Worm (Caenorhabditis elegans): ENCODE results near the gene sma-10.
A peak's percentile ranks its signal among the peaks of the same experiment; 100 is the strongest.

sma-10 gene

DNA sequence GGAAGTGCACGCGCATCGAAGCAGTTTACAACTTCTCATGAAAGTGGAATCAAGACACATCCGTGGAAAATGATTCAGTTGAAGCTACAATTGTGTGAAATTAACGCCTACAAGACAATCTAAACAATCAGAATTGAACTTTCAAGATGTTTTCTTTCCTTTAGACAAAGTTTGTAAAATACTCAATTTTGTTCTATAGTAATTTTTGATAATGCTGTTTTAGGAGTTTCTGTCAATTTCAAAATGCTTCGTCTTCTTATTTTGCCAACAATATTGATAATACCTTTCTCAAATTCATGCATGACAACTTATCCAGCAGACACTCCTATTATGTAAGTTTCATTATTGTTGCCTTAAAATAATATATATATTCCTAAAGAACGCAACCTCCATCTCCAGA is 5.1 kb upstream of the sma-10 start, which contains the start of gene T21D12.11:
Gene T21D12.11 (plus strand): TSS at position 301 of the 400 bp plus-strand sequence.
- no peak for TF ChIP-seq R02D3.7 (tag; optimal IDR thresholded peaks at IDR 0.05)
- TF ChIP-seq lin-39 (tag; optimal IDR thresholded peaks at IDR 0.05), result no peak
- no peak for TF ChIP-seq mml-1 (tag; optimal IDR thresholded peaks at IDR 0.05)
- no peak for TF ChIP-seq nhr-28 (tag; optimal IDR thresholded peaks at IDR 0.05)
- TF ChIP-seq elt-1 (tag; optimal IDR thresholded peaks at IDR 0.05), result no peak
- no peak for TF ChIP-seq nhr-67 (tag; optimal IDR thresholded peaks at IDR 0.05)
- no peak for TF ChIP-seq tbx-2 (tag; optimal IDR thresholded peaks at IDR 0.05)
- TF ChIP-seq ztf-11 (tag; optimal IDR thresholded peaks at IDR 0.05), result no peak
- TF ChIP-seq hmg-11 (tag; optimal IDR thresholded peaks at IDR 0.05), result no peak
- TF ChIP-seq pqm-1 (tag; optimal IDR thresholded peaks at IDR 0.05), result no peak
- no peak for TF ChIP-seq zag-1 (tag; optimal IDR thresholded peaks at IDR 0.05)

DNA sequence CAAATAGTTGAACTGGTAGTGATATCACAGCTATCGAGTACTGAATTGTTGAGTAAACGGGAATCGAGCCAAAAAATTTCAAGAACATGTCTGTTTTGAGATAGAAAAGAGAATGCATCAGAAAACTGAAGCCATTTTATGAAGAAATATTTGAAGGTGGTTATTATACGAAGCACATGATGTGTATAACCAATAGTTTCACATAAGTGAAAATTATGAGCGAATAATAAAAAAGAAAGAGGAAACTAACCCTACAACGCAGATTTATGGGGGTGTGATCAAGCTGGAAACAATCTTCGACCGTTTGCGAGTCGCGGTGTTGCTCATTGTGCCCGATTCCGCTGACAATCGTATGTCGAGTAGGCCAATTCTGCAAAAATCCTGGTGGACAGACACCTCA is 921 bp upstream of the sma-10 start, which contains the start of gene srh-282:
Gene srh-282 (minus strand): TSS at position 101 of the 400 bp plus-strand sequence.
- TF ChIP-seq nhr-77 (tag; optimal IDR thresholded peaks at IDR 0.05) (no peak), ztf-4 (tag; optimal IDR thresholded peaks at IDR 0.05) (no peak), snpc-4 (tag; optimal IDR thresholded peaks at IDR 0.05) (no peak), jun-1 (tag; optimal IDR thresholded peaks at IDR 0.05) (no peak), ztf-11 (tag; optimal IDR thresholded peaks at IDR 0.05) (no peak)

DNA sequence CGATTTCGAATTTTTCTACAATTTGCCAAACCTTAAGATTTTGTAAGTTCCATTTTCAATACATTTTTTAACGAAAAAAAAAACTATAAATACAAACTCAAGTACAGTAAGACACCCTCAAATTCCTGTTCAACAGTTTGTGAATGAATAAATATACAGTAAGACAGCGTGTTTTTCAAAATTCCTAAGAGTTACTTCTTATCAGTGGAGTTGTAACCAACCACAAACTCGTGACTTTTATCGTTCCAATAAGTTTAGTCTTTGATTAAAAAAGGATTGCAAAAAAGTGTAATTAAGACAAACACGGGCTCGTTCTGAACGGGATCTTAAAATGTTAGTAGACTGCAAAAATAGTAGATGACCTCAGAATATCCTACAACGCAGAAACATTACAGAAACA is 926 bp downstream of the sma-10 start:
- TF ChIP-seq nhr-12 (tag; optimal IDR thresholded peaks at IDR 0.05) (no peak), snpc-4 (tag; optimal IDR thresholded peaks at IDR 0.05) (no peak), ama-1 (optimal IDR thresholded peaks at IDR 0.05) (no peak), ceh-16 (tag; optimal IDR thresholded peaks at IDR 0.05) (no peak), eor-1 (tag; optimal IDR thresholded peaks at IDR 0.05) (no peak), elt-2 (tag; optimal IDR thresholded peaks at IDR 0.05) (peak; percentile 62), mml-1 (tag; optimal IDR thresholded peaks at IDR 0.05) (no peak), nhr-76 (tag; optimal IDR thresholded peaks at IDR 0.05) (no peak), daf-12 (tag; optimal IDR thresholded peaks at IDR 0.05) (no peak), egl-5 (tag; optimal IDR thresholded peaks at IDR 0.05) (no peak), nhr-237 (tag; optimal IDR thresholded peaks at IDR 0.05) (no peak), sea-2 (GFP tag; optimal IDR thresholded peaks at IDR 0.05) (no peak), nhr-25 (tag; optimal IDR thresholded peaks at IDR 0.05) (no peak), jun-1 (tag; optimal IDR thresholded peaks at IDR 0.05) (no peak), tbx-2 (tag; optimal IDR thresholded peaks at IDR 0.05) (no peak), lin-15B (tag; optimal IDR thresholded peaks at IDR 0.05) (no peak), egl-27 (tag; optimal IDR thresholded peaks at IDR 0.05) (no peak), ztf-11 (tag; optimal IDR thresholded peaks at IDR 0.05) (no peak), R02D3.7 (tag; optimal IDR thresholded peaks at IDR 0.05) (no peak), pqm-1 (tag; optimal IDR thresholded peaks at IDR 0.05) (peak; percentile 68), elt-1 (tag; optimal IDR thresholded peaks at IDR 0.05) (no peak), nhr-43 (tag; optimal IDR thresholded peaks at IDR 0.05; ENCODE audit: poor library complexity, severe bottlenecking) (no peak), fkh-2 (tag; optimal IDR thresholded peaks at IDR 0.05) (no peak), ceh-82 (tag; optimal IDR thresholded peaks at IDR 0.05) (no peak), pha-4 (tag; optimal IDR thresholded peaks at IDR 0.05) (peak; percentile 30), nhr-67 (tag; optimal IDR thresholded peaks at IDR 0.05) (no peak)

DNA sequence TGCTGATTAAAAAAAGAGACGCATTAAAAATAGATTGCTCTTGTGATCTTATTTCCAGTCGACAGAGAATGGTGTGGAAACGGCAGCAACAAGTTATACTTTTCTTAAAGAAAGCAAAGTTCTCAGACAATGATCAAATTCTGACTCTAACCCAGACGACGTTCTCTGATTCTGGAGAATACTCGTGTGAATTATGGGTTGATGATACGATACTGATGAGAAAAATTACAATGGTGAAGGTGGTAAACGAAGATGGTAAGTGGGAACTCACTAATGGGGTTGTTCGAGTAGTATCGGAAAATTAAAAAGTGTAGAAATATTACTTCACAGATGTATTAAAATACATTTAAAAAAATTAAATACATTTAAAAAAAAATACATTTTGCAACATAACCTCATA is 4.1 kb downstream of the sma-10 start:
- TF ChIP-seq ceh-28 (tag; optimal IDR thresholded peaks at IDR 0.05), result no peak
- no peak for TF ChIP-seq egl-27 (tag; optimal IDR thresholded peaks at IDR 0.05)
- TF ChIP-seq pha-4 (tag; optimal IDR thresholded peaks at IDR 0.05), result no peak
- no peak for TF ChIP-seq ama-1 (optimal IDR thresholded peaks at IDR 0.05)
- TF ChIP-seq mdl-1 (tag; optimal IDR thresholded peaks at IDR 0.05), result no peak
- TF ChIP-seq lsy-12 (tag; optimal IDR thresholded peaks at IDR 0.05), result no peak
- TF ChIP-seq lin-39 (tag; optimal IDR thresholded peaks at IDR 0.05), result no peak
- TF ChIP-seq nhr-77 (tag; optimal IDR thresholded peaks at IDR 0.05), result no peak
- no peak for TF ChIP-seq nhr-43 (tag; optimal IDR thresholded peaks at IDR 0.05; ENCODE audit: poor library complexity, severe bottlenecking)

DNA sequence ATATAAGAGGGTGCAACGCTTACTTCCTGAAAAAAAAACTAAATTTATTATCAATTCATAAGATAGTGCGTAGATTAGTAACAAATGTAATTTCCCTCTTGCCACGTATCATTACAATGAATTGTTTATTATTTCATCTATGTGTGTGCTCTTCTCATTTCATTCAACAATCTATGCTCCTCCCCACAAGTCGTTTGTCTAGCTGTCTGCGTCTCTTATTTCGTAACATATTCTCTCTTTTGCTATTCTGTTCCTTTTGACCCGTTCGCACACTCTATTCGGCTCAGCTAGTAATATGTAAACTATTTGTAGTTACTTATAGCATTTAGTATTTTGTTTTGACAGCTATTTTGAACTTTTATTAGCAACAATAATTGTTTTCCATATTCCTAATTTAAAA is 7.8 kb downstream of the sma-10 start:
- TF ChIP-seq lsy-12 (tag; optimal IDR thresholded peaks at IDR 0.05) (no peak), pha-4 (tag; optimal IDR thresholded peaks at IDR 0.05) (peak; percentile 35)
